Fruit fly (Drosophila melanogaster) whole organism, embryonic: ENCODE data around the gene Cp190.
A peak's percentile ranks its signal among the peaks of the same experiment; 100 is the strongest.

ENCODE experiments used
- BEAF-32 ChIP-seq: fragments of 200-800 bp; sonication (Bioruptor generic); optimal IDR thresholded peaks from 3 replicates; lab custom pipeline; 2017; ENCODE audit warnings: missing biosample characterization, missing genetic modification characterization, mild to moderate bottlenecking, moderate library complexity, missing genetic modification reagents
- CG11560 ChIP-seq: fragments of 200-800 bp; sonication (Bioruptor generic); IDR thresholded peaks from 3 replicates; pipeline ENCODE4 v1.3.6; 2022; ENCODE audit warnings: missing biosample characterization, missing genetic modification characterization
- CG11696 ChIP-seq: fragments of 200-800 bp; sonication (Bioruptor generic); IDR thresholded peaks from 2 replicates; pipeline ENCODE4 v1.3.6; 2022; ENCODE audit warnings: missing biosample characterization, missing genetic modification characterization
- CG13287 ChIP-seq: fragments of 200-800 bp; sonication (Bioruptor generic); IDR thresholded peaks from 2 replicates; pipeline ENCODE4 v1.3.6; 2022; ENCODE audit warnings: missing biosample characterization, missing genetic modification characterization; ENCODE audit not compliant: partially characterized antibody
- CG14050 ChIP-seq: fragments of 200-800 bp; sonication (Bioruptor generic); IDR thresholded peaks from 3 replicates; pipeline ENCODE4 v1.3.6; 2022; ENCODE audit warnings: missing biosample characterization, missing genetic modification characterization
- CG14441 ChIP-seq: fragments of 200-800 bp; sonication (Bioruptor generic); IDR thresholded peaks from 2 replicates; pipeline ENCODE4 v1.3.6; 2022; ENCODE audit warnings: missing biosample characterization, missing genetic modification characterization
- CG15011 ChIP-seq: fragments of 200-800 bp; sonication (Bioruptor generic); optimal IDR thresholded peaks from 3 replicates; lab custom pipeline; 2018; ENCODE audit warnings: missing biosample characterization, mild to moderate bottlenecking, missing genetic modification characterization
- CG1603 ChIP-seq: fragments of 200-800 bp; sonication (Bioruptor generic); optimal IDR thresholded peaks from 2 replicates; lab custom pipeline; 2019; ENCODE audit warnings: missing biosample characterization, mild to moderate bottlenecking, missing genetic modification characterization, moderate library complexity
- CG17829 ChIP-seq: fragments of 200-800 bp; optimal IDR thresholded peaks from 2 replicates; lab custom pipeline; 2019; ENCODE audit warnings: missing biosample characterization, mild to moderate bottlenecking, missing genetic modification characterization, moderate library complexity
- CG17912 ChIP-seq: fragments of 200-800 bp; sonication (Bioruptor generic); optimal IDR thresholded peaks from 2 replicates; lab custom pipeline; 2018; ENCODE audit warnings: missing biosample characterization, mild to moderate bottlenecking, missing genetic modification characterization
- CG2116 ChIP-seq: fragments of 200-800 bp; sonication (Bioruptor generic); optimal IDR thresholded peaks from 3 replicates; lab custom pipeline; 2018; ENCODE audit warnings: missing biosample characterization, mild to moderate bottlenecking, missing genetic modification characterization
- CG3163 ChIP-seq: fragments of 200-800 bp; sonication (Bioruptor generic); optimal IDR thresholded peaks from 3 replicates; lab custom pipeline; 2016; ENCODE audit warnings: missing biosample characterization, missing genetic modification characterization
- CG34376 ChIP-seq: fragments of 200-800 bp; sonication (Bioruptor generic); optimal IDR thresholded peaks from 2 replicates; lab custom pipeline; 2018; ENCODE audit warnings: missing biosample characterization, mild to moderate bottlenecking, missing genetic modification characterization
- CG4328 ChIP-seq: fragments of 200-800 bp; sonication (Bioruptor generic); optimal IDR thresholded peaks from 3 replicates; lab custom pipeline; 2017; ENCODE audit warnings: missing biosample characterization, missing genetic modification reagents, missing genetic modification characterization
- CG4707 ChIP-seq: fragments of 200-800 bp; sonication (Bioruptor generic); optimal IDR thresholded peaks from 2 replicates; lab custom pipeline; 2018; ENCODE audit warnings: missing biosample characterization, mild to moderate bottlenecking, missing genetic modification characterization, moderate library complexity
- CG6765 ChIP-seq: fragments of 200-800 bp; sonication (Bioruptor generic); optimal IDR thresholded peaks from 3 replicates; lab custom pipeline; 2017; ENCODE audit warnings: missing biosample characterization, mild to moderate bottlenecking, missing genetic modification characterization
- Fer2 ChIP-seq: fragments of 200-800 bp; sonication (Bioruptor generic); optimal IDR thresholded peaks from 2 replicates; lab custom pipeline; 2018; ENCODE audit warnings: missing biosample characterization, mild to moderate bottlenecking, missing genetic modification characterization, moderate library complexity
- H15 ChIP-seq: fragments of 200-800 bp; sonication (Bioruptor generic); IDR thresholded peaks from 3 replicates; pipeline ENCODE4 v1.3.6; 2022; ENCODE audit warnings: missing biosample characterization, missing genetic modification characterization
- Hmx ChIP-seq: fragments of 200-800 bp; sonication (Bioruptor generic); optimal IDR thresholded peaks from 2 replicates; lab custom pipeline; 2016; ENCODE audit warnings: missing biosample characterization, missing genetic modification characterization
- Max ChIP-seq: fragments of 200-800 bp; sonication (Bioruptor generic); optimal IDR thresholded peaks from 2 replicates; lab custom pipeline; 2016; ENCODE audit warnings: missing biosample characterization, mild to moderate bottlenecking, missing genetic modification characterization
- PHDP ChIP-seq: fragments of 200-800 bp; sonication (Bioruptor generic); optimal IDR thresholded peaks from 3 replicates; lab custom pipeline; 2018; ENCODE audit warnings: missing biosample characterization, mild to moderate bottlenecking, missing genetic modification characterization, moderate library complexity
- Six4 ChIP-seq: fragments of 200-800 bp; sonication (Bioruptor generic); optimal IDR thresholded peaks from 2 replicates; lab custom pipeline; 2016; ENCODE audit warnings: missing biosample characterization, missing genetic modification characterization
- Sry-β ChIP-seq: fragments of 200-800 bp; sonication (Bioruptor generic); optimal IDR thresholded peaks from 2 replicates; lab custom pipeline; 2018; ENCODE audit warnings: missing biosample characterization, mild to moderate bottlenecking, missing genetic modification characterization, moderate library complexity
- Trl ChIP-seq, 3 experiments: fragments of >200 bp in 2 of 3; fragments of 200-800 bp in 1 of 3; sonication (Bioruptor generic) in 1 of 3; optimal IDR thresholded peaks; 2 replicates in 1 of 3; 3 replicates in 2 of 3; lab custom pipeline; 2016 to 2017; ENCODE audit warnings: missing biosample characterization in 1 of 3, missing genetic modification characterization in 1 of 3
- al ChIP-seq: fragments of 200-800 bp; sonication (Bioruptor generic); IDR thresholded peaks from 2 replicates; pipeline ENCODE4 v1.3.6; 2022; ENCODE audit warnings: missing biosample characterization, missing genetic modification characterization
- br ChIP-seq: fragments of >200 bp; optimal IDR thresholded peaks from 2 replicates; lab custom pipeline; 2017
- btn ChIP-seq: fragments of 200-800 bp; sonication (Bioruptor generic); optimal IDR thresholded peaks from 2 replicates; lab custom pipeline; 2016; ENCODE audit warnings: missing biosample characterization, missing genetic modification characterization
- cas ChIP-seq: fragments of 200-800 bp; sonication (Bioruptor generic); IDR thresholded peaks from 2 replicates; pipeline ENCODE4 v1.3.6; 2022; ENCODE audit warnings: missing biosample characterization, missing genetic modification characterization
- cato ChIP-seq: fragments of 200-800 bp; sonication (Bioruptor generic); optimal IDR thresholded peaks from 2 replicates; lab custom pipeline; 2016; ENCODE audit warnings: missing biosample characterization, missing genetic modification characterization, borderline replicate concordance
- chinmo ChIP-seq: fragments of 200-800 bp; sonication (Bioruptor generic); IDR thresholded peaks from 4 replicates; pipeline ENCODE4 v1.3.6; 2022; ENCODE audit warnings: missing biosample characterization, missing genetic modification characterization; ENCODE audit not compliant: partially characterized antibody
- croc ChIP-seq: fragments of 200-800 bp; sonication (Bioruptor generic); conservative IDR thresholded peaks from 3 replicates; pipeline ENCODE4 v1.3.6; 2022; ENCODE audit warnings: missing biosample characterization, missing genetic modification characterization
- grn ChIP-seq: fragments of 200-800 bp; sonication (Bioruptor generic); optimal IDR thresholded peaks from 3 replicates; lab custom pipeline; 2017; ENCODE audit warnings: missing biosample characterization, missing genetic modification characterization
- jing ChIP-seq: fragments of 200-800 bp; sonication (Bioruptor generic); optimal IDR thresholded peaks from 2 replicates; lab custom pipeline; 2018; ENCODE audit warnings: missing biosample characterization, mild to moderate bottlenecking, missing genetic modification characterization
- nerfin-2 ChIP-seq: fragments of 200-800 bp; sonication (Bioruptor generic); IDR thresholded peaks from 2 replicates; pipeline ENCODE4 v1.3.6; 2022; ENCODE audit warnings: missing biosample characterization, missing genetic modification characterization; ENCODE audit not compliant: partially characterized antibody
- nmo ChIP-seq: fragments of 200-800 bp; sonication (Bioruptor generic); optimal IDR thresholded peaks from 2 replicates; lab custom pipeline; 2018; ENCODE audit warnings: missing biosample characterization, mild to moderate bottlenecking, missing genetic modification characterization, moderate library complexity
- pita ChIP-seq: fragments of 200-800 bp; sonication (Bioruptor generic); optimal IDR thresholded peaks from 2 replicates; lab custom pipeline; 2017; ENCODE audit warnings: missing biosample characterization, mild to moderate bottlenecking, missing genetic modification characterization
- row ChIP-seq: fragments of 200-800 bp; sonication (Bioruptor generic); IDR thresholded peaks from 3 replicates; pipeline ENCODE4 v1.3.6; 2022; ENCODE audit warnings: missing biosample characterization, missing genetic modification characterization
- salm ChIP-seq: fragments of 200-800 bp; sonication (Bioruptor generic); optimal IDR thresholded peaks from 2 replicates; lab custom pipeline; 2018; ENCODE audit warnings: missing biosample characterization, mild to moderate bottlenecking, missing genetic modification characterization
- shn ChIP-seq: fragments of 200-800 bp; sonication (Bioruptor generic); optimal IDR thresholded peaks from 3 replicates; lab custom pipeline; 2016; ENCODE audit warnings: missing biosample characterization, missing genetic modification characterization
- so ChIP-seq: fragments of 200-800 bp; sonication (Bioruptor generic); IDR thresholded peaks from 3 replicates; pipeline ENCODE4 v1.3.6; 2022; ENCODE audit warnings: missing biosample characterization, missing genetic modification characterization
- sr ChIP-seq: fragments of 200-800 bp; sonication (Bioruptor generic); IDR thresholded peaks from 3 replicates; pipeline ENCODE4 v1.3.6; 2022; ENCODE audit warnings: missing biosample characterization, missing genetic modification characterization
- tap ChIP-seq: fragments of 200-800 bp; optimal IDR thresholded peaks from 3 replicates; lab custom pipeline; 2019; ENCODE audit warnings: missing biosample characterization, mild to moderate bottlenecking, missing genetic modification characterization, moderate library complexity
- wdn ChIP-seq: fragments of 200-800 bp; sonication (Bioruptor generic); IDR thresholded peaks from 2 replicates; pipeline ENCODE4 v1.3.6; 2022; ENCODE audit warnings: missing biosample characterization, missing genetic modification characterization
- zf30C ChIP-seq: fragments of 200-800 bp; sonication (Bioruptor generic); optimal IDR thresholded peaks from 3 replicates; lab custom pipeline; 2018; ENCODE audit warnings: missing biosample characterization, mild to moderate bottlenecking, missing genetic modification characterization

Cp190 gene

dm6 chr3R:15229329-15229876 lies 45.6 kb downstream of the Cp190 start, which contains the start of the genes Art3 and mRpS10 (continued):
- TF ChIP-seq CG3163 (GFP tag; lab: Kevin White, UChicago) (peak; percentile 96), CG17829 (peak; percentile 100), pita (no peak), CG11560 (tag; lab: Robert Waterston, UW) (peak; percentile 95), Trl (optimal IDR thresholded peaks at IDR 0.05; lab: Kevin White, UChicago) (no peak), Trl (GFP tag; optimal IDR thresholded peaks at IDR 0.05; lab: Kevin White, UChicago) (peak; percentile 100), wdn (GFP tag; lab: Robert Waterston, UW) (peak; percentile 100), tap (tag; lab: Kevin White, UChicago) (peak; percentile 100), cato (GFP tag; lab: Kevin White, UChicago) (peak; percentile 100), croc (GFP tag; lab: Robert Waterston, UW) (peak; percentile 100), nerfin-2 (GFP tag; lab: Robert Waterston, UW) (no peak), al (GFP tag; lab: Robert Waterston, UW) (peak; percentile 100), zf30C (peak; percentile 72), cas (GFP tag; lab: Robert Waterston, UW) (peak; percentile 99), btn (GFP tag; lab: Kevin White, UChicago) (peak; percentile 99), CG14050 (GFP tag; lab: Robert Waterston, UW) (peak; percentile 100), CG15011 (GFP tag; lab: Kevin White, UChicago) (peak; percentile 100), H15 (peak; percentile 100), Sry-β (GFP tag; lab: Kevin White, UChicago) (peak; percentile 83), CG34376 (GFP tag; lab: Kevin White, UChicago) (peak; percentile 100), grn (GFP tag; lab: Kevin White, UChicago) (peak; percentile 95), CG6765 (GFP tag; lab: Kevin White, UChicago) (peak; percentile 99), so (GFP tag; lab: Robert Waterston, UW) (peak; percentile 100), CG14441 (GFP tag; lab: Robert Waterston, UW) (peak; percentile 100), CG4328 (peak; percentile 100), row (GFP tag; lab: Robert Waterston, UW) (peak; percentile 100), CG17912 (GFP tag; lab: Kevin White, UChicago) (peak; percentile 100), BEAF-32 (peak; percentile 52), PHDP (peak; percentile 100), Hmx (GFP tag; lab: Kevin White, UChicago) (peak; percentile 99), chinmo (no peak), shn (GFP tag; lab: Kevin White, UChicago) (peak; percentile 100), br (lab: Kevin White, UChicago) (no peak), nmo (peak; percentile 100), CG2116 (GFP tag; lab: Kevin White, UChicago) (peak; percentile 94), jing (GFP tag; lab: Kevin White, UChicago) (peak; percentile 100), CG13287 (GFP tag; lab: Robert Waterston, UW) (peak; percentile 45; the same call in 1 of the 2 replicates), CG4707 (GFP tag; lab: Kevin White, UChicago) (peak; percentile 98), salm (peak; percentile 100), Max (GFP tag; lab: Kevin White, UChicago) (peak; percentile 100), CG11696 (peak; percentile 99), Fer2 (tag; lab: Kevin White, UChicago) (peak; percentile 100), sr (GFP tag; lab: Robert Waterston, UW) (peak; percentile 99), Six4 (peak; percentile 100), CG1603 (tag; lab: Kevin White, UChicago) (peak; percentile 99)
